Fruit fly (Drosophila melanogaster): ENCODE data around the gene Rab7.

Gene Rab7

dm6 chr3R:24015939-24016913 lies 23.4 kb downstream of the Rab7 start:
- no peak for TF ChIP-seq tai (GFP tag; optimal IDR thresholded peaks at IDR 0.05)
- TF ChIP-seq OdsH (GFP tag; optimal IDR thresholded peaks at IDR 0.05): peak; percentile 21
- TF ChIP-seq Abd-B (GFP tag; optimal IDR thresholded peaks at IDR 0.05): no peak
- TF ChIP-seq ey (GFP tag; optimal IDR thresholded peaks at IDR 0.05): peak; percentile 8
- peak; percentile 40 for TF ChIP-seq h (GFP tag; optimal IDR thresholded peaks at IDR 0.05)

- TF ChIP-seq jim (GFP tag; optimal IDR thresholded peaks at IDR 0.05) (no peak), fru (GFP tag; optimal IDR thresholded peaks at IDR 0.05) (no peak), Dfd (GFP tag; optimal IDR thresholded peaks at IDR 0.05) (no peak), psq (GFP tag; optimal IDR thresholded peaks at IDR 0.05) (no peak), woc (GFP tag; optimal IDR thresholded peaks at IDR 0.05) (no peak), Myc (optimal IDR thresholded peaks at IDR 0.05) (no peak)
Measured at dm6 chr3R:24017648-24018047, 24.8 kb downstream of the Rab7 start.

dm6 chr3R:24021895-24022294 lies 29.1 kb downstream of the Rab7 start:
- TF ChIP-seq psq (GFP tag; optimal IDR thresholded peaks at IDR 0.05) (no peak), fru (GFP tag; optimal IDR thresholded peaks at IDR 0.05) (no peak), dmrt93B (GFP tag; optimal IDR thresholded peaks at IDR 0.05) (no peak), Sp1 (GFP tag; optimal IDR thresholded peaks at IDR 0.05) (no peak), pan (optimal IDR thresholded peaks at IDR 0.05) (no peak), Dif (GFP tag; optimal IDR thresholded peaks at IDR 0.05; ENCODE audit: partially characterized antibody) (no peak), sage (GFP tag; optimal IDR thresholded peaks at IDR 0.05) (no peak), rgr (GFP tag; optimal IDR thresholded peaks at IDR 0.05) (no peak), Myc (optimal IDR thresholded peaks at IDR 0.05) (no peak), Jra (GFP tag; optimal IDR thresholded peaks at IDR 0.05) (no peak)

dm6 chr3R:24024123-24024522 lies 31.3 kb downstream of the Rab7 start:
- TF ChIP-seq ey (GFP tag; optimal IDR thresholded peaks at IDR 0.05) (no peak), CrebA (GFP tag; optimal IDR thresholded peaks at IDR 0.05; ENCODE audit: borderline replicate concordance) (no peak), CG9705 (GFP tag; optimal IDR thresholded peaks at IDR 0.05) (no peak), Myc (optimal IDR thresholded peaks at IDR 0.05) (no peak), Sp1 (GFP tag; optimal IDR thresholded peaks at IDR 0.05) (no peak), woc (GFP tag; optimal IDR thresholded peaks at IDR 0.05) (no peak), dmrt93B (GFP tag; optimal IDR thresholded peaks at IDR 0.05) (no peak)

dm6 chr3R:24024688-24025087 lies 31.9 kb downstream of the Rab7 start:
- TF ChIP-seq dsf (GFP tag; optimal IDR thresholded peaks at IDR 0.05; ENCODE audit: borderline replicate concordance): no peak
- TF ChIP-seq Dfd (GFP tag; optimal IDR thresholded peaks at IDR 0.05): no peak
- no peak for TF ChIP-seq Myc (optimal IDR thresholded peaks at IDR 0.05)
- no peak for TF ChIP-seq psq (GFP tag; optimal IDR thresholded peaks at IDR 0.05)
- TF ChIP-seq Mio (GFP tag; optimal IDR thresholded peaks at IDR 0.05): no peak
- no peak for TF ChIP-seq Jra (GFP tag; optimal IDR thresholded peaks at IDR 0.05)
- TF ChIP-seq OdsH (GFP tag; optimal IDR thresholded peaks at IDR 0.05): no peak
- TF ChIP-seq ey (GFP tag; optimal IDR thresholded peaks at IDR 0.05): no peak
- no peak for TF ChIP-seq pan (optimal IDR thresholded peaks at IDR 0.05)
- TF ChIP-seq Hnf4 (GFP tag; optimal IDR thresholded peaks at IDR 0.05): no peak
- TF ChIP-seq CG9705 (GFP tag; optimal IDR thresholded peaks at IDR 0.05): no peak
- TF ChIP-seq sage (GFP tag; optimal IDR thresholded peaks at IDR 0.05): no peak

dm6 chr3R:24025715-24026467 lies 33.1 kb downstream of the Rab7 start:
- peak; percentile 44 for TF ChIP-seq rgr (GFP tag; optimal IDR thresholded peaks at IDR 0.05)
- TF ChIP-seq OdsH (GFP tag; optimal IDR thresholded peaks at IDR 0.05): peak; percentile 36
- peak; percentile 27 for TF ChIP-seq sv (GFP tag; optimal IDR thresholded peaks at IDR 0.05)
- TF ChIP-seq CrebA (GFP tag; optimal IDR thresholded peaks at IDR 0.05; ENCODE audit: borderline replicate concordance): no peak
- peak; percentile 16 for TF ChIP-seq ey (GFP tag; optimal IDR thresholded peaks at IDR 0.05)
- TF ChIP-seq Rel (GFP tag; optimal IDR thresholded peaks at IDR 0.05): no peak
- TF ChIP-seq Rel (tag; optimal IDR thresholded peaks at IDR 0.05): peak; percentile 89
- TF ChIP-seq GATAd (GFP tag; optimal IDR thresholded peaks at IDR 0.05): no peak
- peak; percentile 50 for TF ChIP-seq h (GFP tag; optimal IDR thresholded peaks at IDR 0.05)
- no peak for TF ChIP-seq Abd-B (GFP tag; optimal IDR thresholded peaks at IDR 0.05)
- TF ChIP-seq foxo (GFP tag; optimal IDR thresholded peaks at IDR 0.05): peak in 1 of 2 experiments; percentile 26
